Worm (Caenorhabditis elegans) whole organism, L2 larva: ENCODE data around the gene ergi-3.

Experiments used
- aly-2 ChIP-seq: fragments of 150-350 bp; optimal IDR thresholded peaks from 2 replicates; lab custom pipeline; 2014; ENCODE audit warnings: missing biosample characterization, missing genetic modification characterization
- ama-1 ChIP-seq: fragments of 150-350 bp; optimal IDR thresholded peaks from 2 replicates; lab custom pipeline; 2018; ENCODE audit warnings: inconsistent platforms
- ceh-16 ChIP-seq: fragments of 150-350 bp; optimal IDR thresholded peaks from 2 replicates; lab custom pipeline; 2014; ENCODE audit warnings: missing biosample characterization, missing genetic modification characterization
- egl-27 ChIP-seq: sonication (generic microtip); optimal IDR thresholded peaks from 3 replicates; lab custom pipeline; 2017; ENCODE audit warnings: missing biosample characterization, missing genetic modification reagents, missing genetic modification characterization
- elt-3 ChIP-seq: sonication (generic microtip); optimal IDR thresholded peaks from 2 replicates; lab custom pipeline; 2017; ENCODE audit warnings: missing biosample characterization, missing genetic modification characterization
- lsy-2 ChIP-seq, 2 experiments: fragments of 150-350 bp in 1 of 2; sonication (generic microtip) in 1 of 2; optimal IDR thresholded peaks; 2 replicates each; lab custom pipeline; 2014 to 2017; ENCODE audit warnings: missing biosample characterization in 2 of 2, missing genetic modification characterization in 2 of 2
- nhr-12 ChIP-seq: fragments of 150-350 bp; optimal IDR thresholded peaks from 2 replicates; lab custom pipeline; 2014; ENCODE audit warnings: missing biosample characterization, missing genetic modification characterization
- snpc-4 ChIP-seq: fragments of 150-350 bp; optimal IDR thresholded peaks from 2 replicates; lab custom pipeline; 2014; ENCODE audit warnings: missing biosample characterization, missing genetic modification characterization
- unc-39 ChIP-seq: fragments of 150-350 bp; optimal IDR thresholded peaks from 2 replicates; lab custom pipeline; 2014; ENCODE audit warnings: missing biosample characterization, missing genetic modification characterization
- unc-62 ChIP-seq: fragments of 150-350 bp; optimal IDR thresholded peaks from 2 replicates; lab custom pipeline; 2014; ENCODE audit warnings: missing biosample characterization, missing genetic modification reagents, missing genetic modification characterization
- zag-1 ChIP-seq: fragments of 150-350 bp; optimal IDR thresholded peaks from 2 replicates; lab custom pipeline; 2014; ENCODE audit warnings: missing biosample characterization, missing genetic modification characterization
- ztf-11 ChIP-seq: sonication (generic microtip); optimal IDR thresholded peaks from 2 replicates; lab custom pipeline; 2017; ENCODE audit warnings: missing biosample characterization, missing genetic modification characterization

DNA sequence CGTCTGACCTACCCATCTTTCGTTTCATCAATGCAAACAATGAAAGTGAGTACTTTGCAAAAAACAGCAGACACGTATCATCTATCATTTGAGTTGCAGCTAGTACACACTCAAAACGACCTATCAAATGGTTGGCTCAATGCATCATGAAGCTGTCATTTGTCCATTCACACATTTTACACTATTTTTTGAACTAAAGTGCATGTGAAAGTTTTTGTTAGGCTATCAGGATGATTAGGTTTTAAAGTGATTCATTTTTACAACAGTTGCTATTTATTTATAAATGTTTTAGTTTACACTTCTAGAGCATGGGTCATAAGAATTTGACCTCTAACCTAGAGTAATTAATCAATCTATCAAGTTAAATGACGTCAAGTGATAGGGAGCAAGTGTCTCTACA lies 16.6 kb downstream of the ergi-3 start:
- TF ChIP-seq snpc-4 (tag; lab: Kevin White, UChicago) = no peak
- TF ChIP-seq elt-3 (tag; lab: Kevin White, UChicago) = no peak
- TF ChIP-seq unc-62 (GFP tag; lab: Kevin White, UChicago) = no peak
- no peak for TF ChIP-seq unc-39 (tag; lab: Kevin White, UChicago)
- no peak for TF ChIP-seq lsy-2 (tag; optimal IDR thresholded peaks at IDR 0.05; lab: Kevin White, UChicago)
- TF ChIP-seq aly-2 (tag; lab: Kevin White, UChicago) = no peak
- TF ChIP-seq ceh-16 (tag; lab: Kevin White, UChicago) = no peak
- no peak for TF ChIP-seq ztf-11 (tag; lab: Kevin White, UChicago)
- no peak for TF ChIP-seq egl-27 (tag; lab: Kevin White, UChicago)
- no peak for TF ChIP-seq ama-1
- no peak for TF ChIP-seq zag-1 (tag; lab: Kevin White, UChicago)
- no peak for TF ChIP-seq nhr-12
